Worm (Caenorhabditis elegans): ENCODE data around the gene ZK105.13.

ce11 chrV:7713072-7713471 lies at the start of gene ZK105.13:
- TF ChIP-seq pros-1 (tag; optimal IDR thresholded peaks at IDR 0.05): no peak
- no peak for TF ChIP-seq mec-3 (tag; optimal IDR thresholded peaks at IDR 0.05; ENCODE audit: borderline replicate concordance)
- TF ChIP-seq gmeb-2 (tag; optimal IDR thresholded peaks at IDR 0.05): no peak
- no peak for TF ChIP-seq elt-2 (tag; optimal IDR thresholded peaks at IDR 0.05)
- no peak for TF ChIP-seq fax-1 (tag; optimal IDR thresholded peaks at IDR 0.05)
- no peak for TF ChIP-seq ztf-16 (tag; optimal IDR thresholded peaks at IDR 0.05)
- TF ChIP-seq nhr-11 (tag; optimal IDR thresholded peaks at IDR 0.05): no peak
